Fruit fly (Drosophila melanogaster) whole organism, embryonic: ENCODE results near the gene Pdhb.

Source experiments
- Aef1 ChIP-seq: fragments of 200-800 bp; sonication (Bioruptor generic); IDR thresholded peaks from 3 replicates; pipeline ENCODE4 v1.3.6; 2022; ENCODE audit warnings: missing biosample characterization, missing genetic modification characterization
- Antp ChIP-seq: fragments of 200-800 bp; sonication (Bioruptor generic); optimal IDR thresholded peaks from 3 replicates; lab custom pipeline; 2016; ENCODE audit warnings: missing biosample characterization, missing genetic modification characterization
- Asciz ChIP-seq: fragments of 200-800 bp; sonication (Bioruptor generic); optimal IDR thresholded peaks from 2 replicates; lab custom pipeline; 2017; ENCODE audit warnings: missing biosample characterization, mild to moderate bottlenecking, missing genetic modification characterization, missing genetic modification reagents
- Atf6 ChIP-seq: fragments of 200-800 bp; sonication (Bioruptor generic); IDR thresholded peaks from 2 replicates; pipeline ENCODE4 v1.3.6; 2022; ENCODE audit warnings: missing biosample characterization, missing genetic modification characterization
- BtbVII ChIP-seq: fragments of 200-800 bp; sonication (Bioruptor generic); optimal IDR thresholded peaks from 3 replicates; lab custom pipeline; 2017; ENCODE audit warnings: missing biosample characterization, mild to moderate bottlenecking, missing genetic modification characterization
- CG10147 ChIP-seq: fragments of 200-800 bp; sonication (Bioruptor generic); optimal IDR thresholded peaks from 2 replicates; lab custom pipeline; 2019; ENCODE audit warnings: missing biosample characterization, mild to moderate bottlenecking, missing genetic modification characterization, moderate library complexity
- CG11560 ChIP-seq: fragments of 200-800 bp; sonication (Bioruptor generic); IDR thresholded peaks from 3 replicates; pipeline ENCODE4 v1.3.6; 2022; ENCODE audit warnings: missing biosample characterization, missing genetic modification characterization
- CG12744 ChIP-seq: fragments of 200-800 bp; sonication (Bioruptor generic); optimal IDR thresholded peaks from 2 replicates; lab custom pipeline; 2016; ENCODE audit warnings: missing biosample characterization, missing genetic modification characterization
- CG14710 ChIP-seq: fragments of 200-800 bp; sonication (Bioruptor generic); optimal IDR thresholded peaks from 3 replicates; lab custom pipeline; 2019; ENCODE audit warnings: missing biosample characterization, mild to moderate bottlenecking, missing genetic modification characterization, moderate library complexity
- CG1647 ChIP-seq: fragments of 200-800 bp; sonication (Bioruptor generic); optimal IDR thresholded peaks from 3 replicates; lab custom pipeline; 2016; ENCODE audit warnings: missing biosample characterization, missing genetic modification characterization
- CG1832 ChIP-seq: fragments of 200-800 bp; sonication (Bioruptor generic); optimal IDR thresholded peaks from 2 replicates; lab custom pipeline; 2017; ENCODE audit warnings: missing biosample characterization, mild to moderate bottlenecking, missing genetic modification characterization, inconsistent platforms
- CG2199 ChIP-seq: fragments of 200-800 bp; sonication (Bioruptor generic); IDR thresholded peaks from 3 replicates; pipeline ENCODE4 v1.3.6; 2022; ENCODE audit warnings: missing biosample characterization, missing genetic modification characterization
- CG2712 ChIP-seq: fragments of 200-800 bp; optimal IDR thresholded peaks from 3 replicates; lab custom pipeline; 2019; ENCODE audit warnings: missing biosample characterization, mild to moderate bottlenecking, missing genetic modification characterization, moderate library complexity
- CG30020 ChIP-seq: fragments of 200-800 bp; optimal IDR thresholded peaks from 2 replicates; lab custom pipeline; 2019; ENCODE audit warnings: missing biosample characterization, mild to moderate bottlenecking, missing genetic modification characterization, moderate library complexity
- CG32767 ChIP-seq: fragments of 200-800 bp; sonication (Bioruptor generic); IDR thresholded peaks from 2 replicates; pipeline ENCODE4 v1.3.6; 2022; ENCODE audit warnings: missing biosample characterization, missing genetic modification characterization
- CG4404 ChIP-seq: fragments of 200-800 bp; sonication (Bioruptor generic); IDR thresholded peaks from 2 replicates; pipeline ENCODE4 v1.3.6; 2022; ENCODE audit warnings: missing biosample characterization, missing genetic modification characterization
- CG6813 ChIP-seq: fragments of 200-800 bp; sonication (Bioruptor generic); optimal IDR thresholded peaks from 2 replicates; lab custom pipeline; 2017; ENCODE audit warnings: missing biosample characterization, missing genetic modification characterization, mild to moderate bottlenecking, moderate library complexity, missing genetic modification reagents
- CG7357 ChIP-seq: fragments of 200-800 bp; sonication (Bioruptor generic); IDR thresholded peaks from 3 replicates; pipeline ENCODE4 v1.3.6; 2022; ENCODE audit warnings: missing biosample characterization, missing genetic modification characterization
- CG8089 ChIP-seq: fragments of 200-800 bp; sonication (Bioruptor generic); optimal IDR thresholded peaks from 3 replicates; lab custom pipeline; 2016; ENCODE audit warnings: missing biosample characterization, missing genetic modification characterization
- CG8924 ChIP-seq: fragments of 200-800 bp; optimal IDR thresholded peaks from 3 replicates; lab custom pipeline; 2019; ENCODE audit warnings: missing biosample characterization, mild to moderate bottlenecking, missing genetic modification characterization, moderate library complexity
- CG9797 ChIP-seq: fragments of 200-800 bp; sonication (Bioruptor generic); optimal IDR thresholded peaks from 3 replicates; lab custom pipeline; 2018; ENCODE audit warnings: missing biosample characterization, mild to moderate bottlenecking, missing genetic modification characterization
- Deaf1 ChIP-seq: fragments of 200-800 bp; optimal IDR thresholded peaks from 3 replicates; lab custom pipeline; 2019; ENCODE audit warnings: missing biosample characterization, mild to moderate bottlenecking, missing genetic modification characterization, moderate library complexity
- Ets65A ChIP-seq: fragments of 200-800 bp; sonication (Bioruptor generic); peaks from one replicate; lab custom pipeline; 2016; ENCODE audit warnings: missing biosample characterization, missing genetic modification characterization
- HLHmδ ChIP-seq: fragments of 200-800 bp; sonication (Bioruptor generic); optimal IDR thresholded peaks from 2 replicates; lab custom pipeline; 2018; ENCODE audit warnings: missing biosample characterization, mild to moderate bottlenecking, missing genetic modification characterization, moderate library complexity
- Kr ChIP-seq: fragments of 200-800 bp; sonication (Bioruptor generic); optimal IDR thresholded peaks from 2 replicates; lab custom pipeline; 2017; ENCODE audit warnings: missing biosample characterization, mild to moderate bottlenecking, missing genetic modification characterization
- Lhr ChIP-seq: fragments of 200-800 bp; sonication (Bioruptor generic); optimal IDR thresholded peaks from 3 replicates; lab custom pipeline; 2017; ENCODE audit warnings: mild to moderate bottlenecking, missing biosample characterization, missing genetic modification reagents, missing genetic modification characterization
- Lim3 ChIP-seq: fragments of 200-800 bp; sonication (Bioruptor generic); IDR thresholded peaks from 2 replicates; pipeline ENCODE4 v1.3.6; 2022; ENCODE audit warnings: missing biosample characterization, missing genetic modification characterization
- PHDP ChIP-seq: fragments of 200-800 bp; sonication (Bioruptor generic); optimal IDR thresholded peaks from 3 replicates; lab custom pipeline; 2018; ENCODE audit warnings: missing biosample characterization, mild to moderate bottlenecking, missing genetic modification characterization, moderate library complexity
- Sry-β ChIP-seq: fragments of 200-800 bp; sonication (Bioruptor generic); optimal IDR thresholded peaks from 2 replicates; lab custom pipeline; 2018; ENCODE audit warnings: missing biosample characterization, mild to moderate bottlenecking, missing genetic modification characterization, moderate library complexity
- Taf1 ChIP-seq: fragments of 200-800 bp; sonication (Bioruptor generic); IDR thresholded peaks from 2 replicates; pipeline ENCODE4 v1.3.6; 2022; ENCODE audit warnings: missing biosample characterization, missing genetic modification characterization
- Xrp1 ChIP-seq: fragments of 200-800 bp; sonication (Bioruptor generic); IDR thresholded peaks from 2 replicates; pipeline ENCODE4 v1.3.6; 2022; ENCODE audit warnings: missing biosample characterization, missing genetic modification characterization
- ab ChIP-seq: fragments of 200-800 bp; sonication (Bioruptor generic); optimal IDR thresholded peaks from 2 replicates; lab custom pipeline; 2016; ENCODE audit warnings: missing biosample characterization, missing genetic modification characterization
- ac ChIP-seq: fragments of 200-800 bp; sonication (Bioruptor generic); optimal IDR thresholded peaks from 3 replicates; lab custom pipeline; 2017; ENCODE audit warnings: missing biosample characterization, mild to moderate bottlenecking, missing genetic modification characterization
- aop ChIP-seq: fragments of 200-800 bp; sonication (Bioruptor generic); IDR thresholded peaks from 2 replicates; pipeline ENCODE4 v1.3.6; 2022; ENCODE audit warnings: missing biosample characterization, missing genetic modification characterization
- ap ChIP-seq: fragments of 200-800 bp; sonication (Bioruptor generic); IDR thresholded peaks from 2 replicates; pipeline ENCODE4 v1.3.6; 2022; ENCODE audit warnings: missing biosample characterization, missing genetic modification characterization
- az2 ChIP-seq: fragments of 200-800 bp; sonication (Bioruptor generic); optimal IDR thresholded peaks from 3 replicates; lab custom pipeline; 2016; ENCODE audit warnings: missing biosample characterization, missing genetic modification characterization
- bcd ChIP-seq: fragments of 200-800 bp; sonication (Bioruptor generic); optimal IDR thresholded peaks from 2 replicates; lab custom pipeline; 2017; ENCODE audit warnings: missing biosample characterization, mild to moderate bottlenecking, missing genetic modification characterization
- crp ChIP-seq, 2 experiments: fragments of 200-800 bp; sonication (Bioruptor generic); optimal IDR thresholded peaks; 2 replicates in 1 of 2; 3 replicates in 1 of 2; lab custom pipeline; 2017; ENCODE audit warnings: missing biosample characterization in 2 of 2, missing genetic modification characterization in 2 of 2, mild to moderate bottlenecking in 1 of 2, moderate library complexity in 1 of 2
- dati ChIP-seq: fragments of 200-800 bp; sonication (Bioruptor generic); IDR thresholded peaks from 2 replicates; pipeline ENCODE4 v1.3.6; 2022; ENCODE audit warnings: missing biosample characterization, missing genetic modification characterization
- esg ChIP-seq: fragments of 200-800 bp; sonication (Bioruptor generic); conservative IDR thresholded peaks from 2 replicates; pipeline ENCODE4 v1.3.6; 2022; ENCODE audit warnings: missing biosample characterization, missing genetic modification characterization
- fd64A ChIP-seq: fragments of 200-800 bp; sonication (Bioruptor generic); optimal IDR thresholded peaks from 3 replicates; lab custom pipeline; 2018; ENCODE audit warnings: missing biosample characterization, mild to moderate bottlenecking, missing genetic modification characterization
- gce ChIP-seq: fragments of 200-800 bp; sonication (Bioruptor generic); IDR thresholded peaks from 3 replicates; pipeline ENCODE4 v1.3.6; 2022; ENCODE audit warnings: missing biosample characterization, missing genetic modification characterization
- gcm2 ChIP-seq: fragments of 200-800 bp; sonication (Bioruptor generic); optimal IDR thresholded peaks from 2 replicates; lab custom pipeline; 2016; ENCODE audit warnings: missing biosample characterization, missing genetic modification characterization
- h ChIP-seq: fragments of >200 bp; optimal IDR thresholded peaks from 2 replicates; lab custom pipeline; 2017
- ham ChIP-seq: fragments of 200-800 bp; sonication (Bioruptor generic); IDR thresholded peaks from 2 replicates; pipeline ENCODE4 v1.3.6; 2022; ENCODE audit warnings: missing biosample characterization, missing genetic modification characterization
- jigr1 ChIP-seq: fragments of 200-800 bp; sonication (Bioruptor generic); IDR thresholded peaks from 3 replicates; pipeline ENCODE4 v1.3.6; 2022; ENCODE audit warnings: missing biosample characterization, missing genetic modification characterization
- mirr ChIP-seq: fragments of 200-800 bp; sonication (Bioruptor generic); optimal IDR thresholded peaks from 3 replicates; lab custom pipeline; 2018; ENCODE audit warnings: missing biosample characterization, mild to moderate bottlenecking, missing genetic modification characterization
- mld ChIP-seq: fragments of 200-800 bp; sonication (Bioruptor generic); IDR thresholded peaks from 3 replicates; pipeline ENCODE4 v1.3.6; 2022; ENCODE audit warnings: missing biosample characterization, missing genetic modification characterization; ENCODE audit not compliant: partially characterized antibody
- ro ChIP-seq: fragments of 200-800 bp; sonication (Bioruptor generic); IDR thresholded peaks from 2 replicates; pipeline ENCODE4 v1.3.6; 2022; ENCODE audit warnings: missing biosample characterization, missing genetic modification characterization
- sr ChIP-seq: fragments of 200-800 bp; sonication (Bioruptor generic); IDR thresholded peaks from 3 replicates; pipeline ENCODE4 v1.3.6; 2022; ENCODE audit warnings: missing biosample characterization, missing genetic modification characterization
- tup ChIP-seq: fragments of 200-800 bp; sonication (Bioruptor generic); optimal IDR thresholded peaks from 2 replicates; lab custom pipeline; 2016; ENCODE audit warnings: missing biosample characterization, mild to moderate bottlenecking, missing genetic modification characterization, moderate library complexity
- unc-4 ChIP-seq: fragments of 200-800 bp; sonication (Bioruptor generic); IDR thresholded peaks from 2 replicates; pipeline ENCODE4 v1.3.6; 2022; ENCODE audit warnings: missing biosample characterization, missing genetic modification characterization; ENCODE audit not compliant: partially characterized antibody
- vnd ChIP-seq: fragments of 200-800 bp; sonication (Bioruptor generic); IDR thresholded peaks from 3 replicates; pipeline ENCODE4 v1.3.6; 2022; ENCODE audit warnings: missing biosample characterization, missing genetic modification characterization; ENCODE audit not compliant: partially characterized antibody

The Pdhb gene

dm6 chr3R:29089662-29090007 lies 23.2 kb upstream of the Pdhb start (continued):
- TF ChIP-seq esg = no peak
- TF ChIP-seq ap = no peak
- no peak for TF ChIP-seq Sry-β (GFP tag; lab: Kevin White, UChicago)
- TF ChIP-seq unc-4 (GFP tag; lab: Robert Waterston, UW) = no peak
- TF ChIP-seq CG9797 (GFP tag; lab: Kevin White, UChicago) = no peak
- no peak for TF ChIP-seq dati (GFP tag; lab: Robert Waterston, UW)
- TF ChIP-seq mirr (GFP tag; lab: Kevin White, UChicago) = no peak
- TF ChIP-seq ab = no peak
- TF ChIP-seq CG2712 (tag; lab: Kevin White, UChicago) = peak; percentile 45
- no peak for TF ChIP-seq Atf6 (GFP tag; lab: Robert Waterston, UW)
- no peak; the same call in 1 of the 2 replicates for TF ChIP-seq CG32767 (GFP tag; lab: Robert Waterston, UW)
- TF ChIP-seq CG11560 (tag; lab: Robert Waterston, UW) = no peak
- TF ChIP-seq jigr1 (GFP tag; lab: Robert Waterston, UW) = no peak
- TF ChIP-seq CG4404 (GFP tag; lab: Robert Waterston, UW) = peak; percentile 52
- TF ChIP-seq CG14710 (tag; lab: Kevin White, UChicago) = no peak
- no peak for TF ChIP-seq h (lab: Kevin White, UChicago)
- no peak for TF ChIP-seq CG30020 (tag; lab: Kevin White, UChicago)
- TF ChIP-seq tup (GFP tag; lab: Kevin White, UChicago) = no peak
- TF ChIP-seq Taf1 (GFP tag; lab: Robert Waterston, UW) = 0 out of 2 replicates have a peak, but pooled peaks have one; percentile 23
- TF ChIP-seq Aef1 (GFP tag; lab: Robert Waterston, UW) = peak; percentile 45; the same call in 1 of the 3 replicates
- TF ChIP-seq HLHmδ (GFP tag; lab: Kevin White, UChicago) = no peak
- TF ChIP-seq Lhr (GFP tag; lab: Kevin White, UChicago) = no peak
- no peak for TF ChIP-seq crp (GFP tag; optimal IDR thresholded peaks at IDR 0.05; lab: Kevin White, UChicago)
- TF ChIP-seq gcm2 = no peak
- peak; percentile 48 for TF ChIP-seq BtbVII (GFP tag; lab: Kevin White, UChicago)
- TF ChIP-seq az2 (GFP tag; lab: Kevin White, UChicago) = no peak
- peak; percentile 72; the same call in 2 of the 3 replicates for TF ChIP-seq sr (GFP tag; lab: Robert Waterston, UW)
- TF ChIP-seq Antp (GFP tag; lab: Kevin White, UChicago) = no peak
- no peak for TF ChIP-seq PHDP
- no peak for TF ChIP-seq Ets65A (GFP tag; lab: Kevin White, UChicago)
- no peak for TF ChIP-seq Lim3 (GFP tag; lab: Robert Waterston, UW)
- TF ChIP-seq Deaf1 = no peak
- TF ChIP-seq aop (GFP tag; lab: Robert Waterston, UW) = no peak
- TF ChIP-seq CG12744 (GFP tag; lab: Kevin White, UChicago) = no peak
- no peak for TF ChIP-seq mld
- TF ChIP-seq CG8924 (tag; lab: Kevin White, UChicago) = peak; percentile 30
- TF ChIP-seq CG1647 (GFP tag; lab: Kevin White, UChicago) = no peak
- peak; percentile 36 for TF ChIP-seq CG6813 (GFP tag; lab: Kevin White, UChicago)
- peak; percentile 50; the same call in 1 of the 3 replicates for TF ChIP-seq CG7357 (GFP tag; lab: Robert Waterston, UW)
- TF ChIP-seq fd64A (GFP tag; lab: Kevin White, UChicago) = no peak
- no peak for TF ChIP-seq vnd
- TF ChIP-seq Xrp1 = peak; percentile 71
- TF ChIP-seq ro (GFP tag; lab: Robert Waterston, UW) = no peak
- no peak for TF ChIP-seq ac (GFP tag; lab: Kevin White, UChicago)
- no peak for TF ChIP-seq CG2199 (GFP tag; lab: Robert Waterston, UW)
- TF ChIP-seq gce (GFP tag; lab: Robert Waterston, UW) = no peak
- TF ChIP-seq Kr (GFP tag; lab: Kevin White, UChicago) = no peak
- TF ChIP-seq CG8089 (GFP tag; lab: Kevin White, UChicago) = no peak
- TF ChIP-seq CG10147 (GFP tag; lab: Kevin White, UChicago) = peak; percentile 31
- peak; percentile 55 for TF ChIP-seq bcd (GFP tag; lab: Kevin White, UChicago)
- no peak for TF ChIP-seq CG1832 (GFP tag; lab: Kevin White, UChicago)
- TF ChIP-seq Asciz = peak; percentile 55
- no peak for TF ChIP-seq ham (GFP tag; lab: Robert Waterston, UW)
